Worm (Caenorhabditis elegans) whole organism, L1 larva: ENCODE results near the gene polk-1.

Source experiments
- C16A3.4 ChIP-seq: fragments of 150-350 bp; optimal IDR thresholded peaks from 2 replicates; lab custom pipeline; 2014; ENCODE audit warnings: missing biosample characterization, missing genetic modification characterization
- F16B12.6 ChIP-seq: fragments of 150-350 bp; optimal IDR thresholded peaks from 2 replicates; lab custom pipeline; 2014; ENCODE audit warnings: missing biosample characterization, missing genetic modification characterization
- Y116A8C.19 ChIP-seq: sonication (generic microtip); optimal IDR thresholded peaks from 2 replicates; lab custom pipeline; 2016; ENCODE audit warnings: missing compliant biosample characterization, missing genetic modification characterization, borderline replicate concordance
- alr-1 ChIP-seq: fragments of 200-800 bp; sonication (Bioruptor generic); optimal IDR thresholded peaks from 2 replicates; lab custom pipeline; 2018; ENCODE audit warnings: borderline replicate concordance, mild to moderate bottlenecking, missing genetic modification characterization, missing compliant biosample characterization
- aly-2 ChIP-seq: fragments of 150-350 bp; optimal IDR thresholded peaks from 2 replicates; lab custom pipeline; 2014; ENCODE audit warnings: missing biosample characterization, missing genetic modification characterization
- blmp-1 ChIP-seq: fragments of 150-350 bp; optimal IDR thresholded peaks from 2 replicates; lab custom pipeline; 2014; ENCODE audit warnings: missing biosample characterization, missing genetic modification characterization
- ceh-63 ChIP-seq: fragments of 200-800 bp; sonication (Bioruptor generic); optimal IDR thresholded peaks from 2 replicates; lab custom pipeline; 2018; ENCODE audit warnings: mild to moderate bottlenecking, missing genetic modification characterization, missing compliant biosample characterization
- ceh-82 ChIP-seq, 3 experiments: fragments of 150-350 bp in 1 of 3; sonication (generic microtip) in 2 of 3; optimal IDR thresholded peaks; 2 replicates each; lab custom pipeline; 2014 to 2017; ENCODE audit warnings: missing biosample characterization in 3 of 3, missing genetic modification characterization in 3 of 3
- ceh-88 ChIP-seq: fragments of 200-800 bp; sonication (Bioruptor generic); IDR thresholded peaks from 2 replicates; pipeline ENCODE4 v1.3.6; 2022; ENCODE audit warnings: missing genetic modification characterization, missing compliant biosample characterization
- ceh-90 ChIP-seq: sonication (generic microtip); optimal IDR thresholded peaks from 2 replicates; lab custom pipeline; 2016; ENCODE audit warnings: missing genetic modification characterization, missing compliant biosample characterization
- ces-1 ChIP-seq: fragments of 150-350 bp; optimal IDR thresholded peaks from 2 replicates; lab custom pipeline; 2014; ENCODE audit warnings: missing biosample characterization, missing genetic modification reagents, missing genetic modification characterization
- dpl-1 ChIP-seq, 3 experiments: fragments of 150-350 bp in 2 of 3; sonication (generic microtip) in 1 of 3; optimal IDR thresholded peaks; 2 replicates each; lab custom pipeline; 2014 to 2017; ENCODE audit warnings: missing biosample characterization in 3 of 3, missing genetic modification characterization in 3 of 3, missing genetic modification reagents in 3 of 3
- dsc-1 ChIP-seq: sonication (generic microtip); optimal IDR thresholded peaks from 2 replicates; lab custom pipeline; 2016; ENCODE audit warnings: mild to moderate bottlenecking, missing genetic modification characterization, missing compliant biosample characterization
- efl-3 ChIP-seq: fragments of 200-800 bp; sonication (Bioruptor generic); optimal IDR thresholded peaks from 2 replicates; lab custom pipeline; 2018; ENCODE audit warnings: mild to moderate bottlenecking, missing genetic modification characterization, missing compliant biosample characterization
- egl-13 ChIP-seq: sonication (generic microtip); optimal IDR thresholded peaks from 2 replicates; lab custom pipeline; 2016; ENCODE audit warnings: missing genotype, missing genetic modification reagents, missing genetic modification characterization, missing compliant biosample characterization
- fkh-10 ChIP-seq: sonication (generic microtip); optimal IDR thresholded peaks from 2 replicates; lab custom pipeline; 2017; ENCODE audit warnings: missing biosample characterization, missing genetic modification reagents, missing genetic modification characterization
- fkh-4 ChIP-seq: sonication (generic microtip); optimal IDR thresholded peaks from 2 replicates; lab custom pipeline; 2016; ENCODE audit warnings: missing compliant biosample characterization, missing genetic modification characterization, borderline replicate concordance
- fkh-8 ChIP-seq: sonication (generic microtip); optimal IDR thresholded peaks from 2 replicates; lab custom pipeline; 2016; ENCODE audit warnings: mild to moderate bottlenecking, missing genetic modification characterization, missing compliant biosample characterization
- fos-1 ChIP-seq: fragments of 150-350 bp; optimal IDR thresholded peaks from 2 replicates; lab custom pipeline; 2014; ENCODE audit warnings: missing biosample characterization, missing genetic modification characterization
- grh-1 ChIP-seq: fragments of 200-800 bp; sonication (Bioruptor generic); IDR thresholded peaks from 2 replicates; pipeline ENCODE4 v1.3.6; 2022; ENCODE audit warnings: missing genetic modification reagents, missing genetic modification characterization, missing compliant biosample characterization
- hlh-4 ChIP-seq: sonication (generic microtip); optimal IDR thresholded peaks from 2 replicates; lab custom pipeline; 2016; ENCODE audit warnings: mild to moderate bottlenecking, missing genetic modification characterization, missing compliant biosample characterization
- irx-1 ChIP-seq: sonication (generic microtip); optimal IDR thresholded peaks from 2 replicates; lab custom pipeline; 2016; ENCODE audit warnings: missing genetic modification characterization, missing compliant biosample characterization
- isw-1 ChIP-seq: fragments of 200-800 bp; sonication (Bioruptor generic); IDR thresholded peaks from 2 replicates; pipeline ENCODE4 v1.3.6; 2022; ENCODE audit warnings: missing genetic modification characterization, missing compliant biosample characterization
- lin-15B ChIP-seq: fragments of 150-350 bp; sonication (generic microtip); optimal IDR thresholded peaks from 3 replicates; lab custom pipeline; 2014; ENCODE audit warnings: missing biosample characterization, missing genetic modification characterization
- lin-35 ChIP-seq, 2 experiments: fragments of 150-350 bp; optimal IDR thresholded peaks; 2 replicates each; lab custom pipeline; 2014; ENCODE audit warnings: missing biosample characterization in 2 of 2, missing genetic modification characterization in 2 of 2, missing genetic modification reagents in 2 of 2
- lin-39 ChIP-seq: fragments of 150-350 bp; optimal IDR thresholded peaks from 2 replicates; lab custom pipeline; 2014; ENCODE audit warnings: missing biosample characterization, missing genetic modification reagents, missing genetic modification characterization
- lir-3 ChIP-seq: sonication (generic microtip); optimal IDR thresholded peaks from 2 replicates; lab custom pipeline; 2016; ENCODE audit warnings: mild to moderate bottlenecking, missing genetic modification characterization, moderate library complexity, missing compliant biosample characterization; ENCODE audit not compliant: poor library complexity
- lsy-2 ChIP-seq, 2 experiments: fragments of 150-350 bp; optimal IDR thresholded peaks; 2 replicates each; lab custom pipeline; 2014; ENCODE audit warnings: missing biosample characterization in 2 of 2, missing genetic modification characterization in 2 of 2
- mef-2 ChIP-seq: fragments of 150-350 bp; optimal IDR thresholded peaks from 2 replicates; lab custom pipeline; 2014; ENCODE audit warnings: missing biosample characterization, missing genetic modification characterization
- mep-1 ChIP-seq: fragments of 150-350 bp; optimal IDR thresholded peaks from 2 replicates; lab custom pipeline; 2014; ENCODE audit warnings: missing biosample characterization, missing genetic modification characterization
- nhr-11 ChIP-seq: fragments of 150-350 bp; optimal IDR thresholded peaks from 2 replicates; lab custom pipeline; 2014; ENCODE audit warnings: missing biosample characterization, missing genetic modification characterization
- nhr-12 ChIP-seq: sonication (generic microtip); optimal IDR thresholded peaks from 2 replicates; lab custom pipeline; 2017; ENCODE audit warnings: missing biosample characterization, missing genetic modification characterization
- nhr-19 ChIP-seq: fragments of 200-800 bp; sonication (Bioruptor generic); conservative IDR thresholded peaks from 2 replicates; pipeline ENCODE4 v1.3.6; 2022; ENCODE audit warnings: missing genetic modification characterization, missing compliant biosample characterization
- nhr-20 ChIP-seq: sonication (generic microtip); optimal IDR thresholded peaks from 2 replicates; lab custom pipeline; 2016; ENCODE audit warnings: mild to moderate bottlenecking, missing genetic modification characterization, missing compliant biosample characterization
- nhr-47 ChIP-seq: sonication (generic microtip); optimal IDR thresholded peaks from 2 replicates; lab custom pipeline; 2016; ENCODE audit warnings: mild to moderate bottlenecking, missing genetic modification characterization, moderate library complexity, missing compliant biosample characterization
- nhr-76 ChIP-seq: sonication (generic microtip); optimal IDR thresholded peaks from 2 replicates; lab custom pipeline; 2017; ENCODE audit warnings: missing biosample characterization, missing genetic modification characterization
- nhr-85 ChIP-seq: sonication (generic microtip); peaks from one replicate; lab custom pipeline; 2016; ENCODE audit warnings: missing genetic modification characterization, inconsistent platforms, missing compliant biosample characterization
- nhr-90 ChIP-seq: sonication (generic microtip); optimal IDR thresholded peaks from 2 replicates; lab custom pipeline; 2016; ENCODE audit warnings: mild to moderate bottlenecking, missing genetic modification characterization, missing compliant biosample characterization; ENCODE audit not compliant: poor library complexity
- pax-3 ChIP-seq: fragments of 200-800 bp; sonication (Bioruptor generic); optimal IDR thresholded peaks from 2 replicates; lab custom pipeline; 2018; ENCODE audit warnings: mild to moderate bottlenecking, missing genetic modification characterization, moderate library complexity, missing compliant biosample characterization
- rnt-1 ChIP-seq: sonication (generic microtip); optimal IDR thresholded peaks from 2 replicates; lab custom pipeline; 2016; ENCODE audit warnings: mild to moderate bottlenecking, missing genetic modification characterization, moderate library complexity, missing compliant biosample characterization
- snu-23 ChIP-seq: sonication (generic microtip); optimal IDR thresholded peaks from 2 replicates; lab custom pipeline; 2016; ENCODE audit warnings: missing genetic modification characterization, missing compliant biosample characterization
- sup-37 ChIP-seq: fragments of 200-800 bp; sonication (Bioruptor generic); optimal IDR thresholded peaks from 2 replicates; lab custom pipeline; 2018; ENCODE audit warnings: mild to moderate bottlenecking, missing genetic modification characterization, missing compliant biosample characterization
- unc-130 ChIP-seq: fragments of 150-350 bp; optimal IDR thresholded peaks from 2 replicates; lab custom pipeline; 2017; ENCODE audit warnings: missing biosample characterization, missing genetic modification characterization, inconsistent platforms
- unc-98 ChIP-seq: fragments of 200-800 bp; sonication (Bioruptor generic); IDR thresholded peaks from 2 replicates; pipeline ENCODE4 v1.3.6; 2022; ENCODE audit warnings: missing genetic modification characterization, missing compliant biosample characterization
- xbp-1 ChIP-seq: sonication (generic microtip); optimal IDR thresholded peaks from 2 replicates; lab custom pipeline; 2016; ENCODE audit warnings: missing genetic modification characterization, missing compliant biosample characterization

polk-1 gene

DNA sequence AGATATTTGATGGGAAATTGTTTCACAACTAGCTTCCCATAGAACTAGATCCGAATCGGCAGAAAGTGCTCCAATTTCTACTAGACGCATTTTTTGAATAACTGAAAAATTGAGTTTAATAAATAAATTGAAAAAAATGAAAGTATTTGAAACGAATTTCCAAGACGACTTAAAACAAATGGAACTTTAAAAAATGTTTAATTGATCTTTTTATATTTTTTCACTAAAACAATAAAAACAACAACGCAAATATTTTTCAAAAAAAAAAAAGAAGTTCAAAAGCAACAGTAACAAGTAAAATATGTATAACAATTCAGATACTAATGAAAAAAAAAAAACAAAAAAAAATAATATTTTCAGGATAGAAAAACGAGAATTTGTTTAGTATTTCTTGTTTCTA, 18.7 kb downstream of the polk-1 start, which contains the start of gene C06E1.9:
Gene C06E1.9, minus strand, starts transcription at position 101 of the 400 bp plus-strand sequence.
- TF ChIP-seq fkh-4 (tag; lab: Kevin White, UChicago), result no peak
- TF ChIP-seq nhr-76, result no peak

DNA sequence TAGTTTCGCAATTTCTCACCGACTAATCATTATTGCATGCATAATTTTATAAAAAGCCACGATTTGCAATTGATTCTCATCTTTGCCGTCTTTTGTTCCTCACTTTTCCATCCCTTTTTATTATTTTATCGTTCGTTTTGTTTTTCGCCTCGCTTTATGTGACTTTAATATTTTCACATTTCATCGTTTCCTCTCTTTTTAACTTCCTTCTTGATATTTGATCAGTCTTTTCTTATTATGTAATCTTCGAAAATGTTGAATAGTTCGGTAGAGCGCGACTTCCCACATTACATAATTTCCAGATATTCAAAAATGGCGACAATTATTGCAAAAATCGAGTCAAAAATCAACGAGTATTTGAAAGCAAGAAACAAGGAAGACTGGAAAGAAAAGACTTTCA, 22.9 kb downstream of the polk-1 start, which contains the start of gene C06E1.1:
Gene C06E1.1, plus strand, starts transcription at position 301 of the 400 bp plus-strand sequence.
- no peak for TF ChIP-seq egl-13 (tag; lab: Kevin White, UChicago)
- TF ChIP-seq hlh-4, result no peak
- no peak for TF ChIP-seq Y116A8C.19 (tag; lab: Kevin White, UChicago)
- no peak for TF ChIP-seq F16B12.6 (tag; lab: Kevin White, UChicago)
- no peak for TF ChIP-seq rnt-1 (tag; lab: Kevin White, UChicago)
- no peak for TF ChIP-seq blmp-1 (tag; lab: Kevin White, UChicago)
- no peak for TF ChIP-seq isw-1 (GFP tag; lab: Robert Waterston, UW)
- no peak for TF ChIP-seq ces-1 (GFP tag; lab: Kevin White, UChicago)
- no peak for TF ChIP-seq grh-1 (GFP tag; lab: Robert Waterston, UW)
- TF ChIP-seq lsy-2 (tag; optimal IDR thresholded peaks at IDR 0.05; lab: Kevin White, UChicago), result no peak
- no peak for TF ChIP-seq mef-2 (tag; lab: Kevin White, UChicago)
- TF ChIP-seq ceh-82 (tag; optimal IDR thresholded peaks at IDR 0.05; lab: Kevin White, UChicago), result no peak
- TF ChIP-seq unc-98 (GFP tag; lab: Robert Waterston, UW), result no peak
- no peak for TF ChIP-seq lin-35 (GFP tag; optimal IDR thresholded peaks at IDR 0.05; lab: Kevin White, UChicago)
- TF ChIP-seq pax-3 (tag; lab: Kevin White, UChicago), result no peak
- TF ChIP-seq nhr-12, result no peak
- TF ChIP-seq nhr-76, result no peak
- TF ChIP-seq unc-130 (tag; lab: Kevin White, UChicago), result no peak

DNA sequence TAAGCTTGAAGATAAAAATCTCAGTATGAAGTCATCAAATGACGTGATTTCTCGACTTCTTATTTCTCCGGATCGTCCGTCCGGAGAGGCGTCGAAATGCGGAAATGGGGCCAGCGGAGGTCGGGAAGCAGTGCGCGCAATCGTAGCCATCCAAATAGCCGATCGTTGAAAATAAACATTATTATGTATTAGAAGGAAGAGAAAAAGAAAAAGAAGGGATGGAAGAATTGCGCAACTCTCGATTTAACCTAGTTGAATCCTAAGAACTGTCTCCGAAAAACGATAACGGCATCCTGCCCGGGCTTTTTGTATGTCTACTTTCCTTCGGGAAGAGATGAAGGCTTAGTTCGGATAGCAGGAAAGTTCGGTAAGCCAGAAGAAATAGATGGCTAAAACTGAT, 26.2 kb downstream of the polk-1 start:
- TF ChIP-seq nhr-47 (tag; lab: Kevin White, UChicago) (no peak), irx-1 (tag; lab: Kevin White, UChicago) (no peak), blmp-1 (tag; lab: Kevin White, UChicago) (peak; percentile 93), nhr-12 (no peak), fos-1 (no peak)

DNA sequence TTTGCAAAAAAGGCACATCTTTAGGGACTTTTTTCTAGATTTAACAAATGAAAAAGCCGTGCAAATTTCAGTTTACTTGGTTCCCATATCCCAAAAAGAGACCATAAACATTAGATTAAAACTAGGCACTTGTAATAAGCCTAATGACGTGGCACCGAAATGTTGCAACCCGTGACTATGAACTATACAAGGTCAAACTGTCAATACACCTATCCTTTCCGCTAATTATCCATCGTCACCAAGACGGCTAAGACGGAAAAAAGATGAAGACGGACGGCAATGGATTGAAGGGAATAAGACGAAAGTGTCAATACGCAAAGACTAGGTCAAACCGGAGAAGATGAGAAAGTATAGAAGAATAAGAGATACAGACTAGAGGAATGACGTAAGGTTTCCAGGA, 29.4 kb downstream of the polk-1 start:
- TF ChIP-seq nhr-85 (peak; percentile 62), fkh-10 (GFP tag; lab: Kevin White, UChicago) (no peak), xbp-1 (tag; lab: Kevin White, UChicago) (no peak), lin-15B (tag; lab: Kevin White, UChicago) (no peak), isw-1 (GFP tag; lab: Robert Waterston, UW) (no peak), C16A3.4 (tag; lab: Kevin White, UChicago) (peak; percentile 19), fkh-4 (tag; lab: Kevin White, UChicago) (no peak), lir-3 (tag; lab: Kevin White, UChicago) (no peak), snu-23 (GFP tag; lab: Kevin White, UChicago) (peak; percentile 12), mep-1 (peak; percentile 53), nhr-20 (tag; lab: Kevin White, UChicago) (peak; percentile 8), nhr-19 (GFP tag; lab: Robert Waterston, UW) (no peak), lsy-2 (tag; optimal IDR thresholded peaks at IDR 0.05; lab: Kevin White, UChicago) (no peak), lin-39 (no peak), ceh-82 (tag; optimal IDR thresholded peaks at IDR 0.05; lab: Kevin White, UChicago) (no peak), ces-1 (GFP tag; lab: Kevin White, UChicago) (no peak), dpl-1 (GFP tag; optimal IDR thresholded peaks at IDR 0.05; lab: Kevin White, UChicago) (peak in 1 of 3 experiments; percentile 8), rnt-1 (tag; lab: Kevin White, UChicago) (no peak), nhr-76 (no peak), ceh-90 (tag; lab: Kevin White, UChicago) (no peak), lin-35 (GFP tag; optimal IDR thresholded peaks at IDR 0.05; lab: Kevin White, UChicago) (no peak), alr-1 (tag; lab: Kevin White, UChicago) (no peak), pax-3 (tag; lab: Kevin White, UChicago) (no peak), efl-3 (no peak), fkh-8 (tag; lab: Kevin White, UChicago) (no peak), ceh-88 (GFP tag; lab: Robert Waterston, UW) (no peak), sup-37 (GFP tag; lab: Kevin White, UChicago) (no peak), aly-2 (tag; lab: Kevin White, UChicago) (no peak), nhr-90 (tag; lab: Kevin White, UChicago) (no peak), ceh-63 (GFP tag; lab: Kevin White, UChicago) (no peak), irx-1 (tag; lab: Kevin White, UChicago) (no peak), dsc-1 (no peak), unc-130 (tag; lab: Kevin White, UChicago) (no peak), blmp-1 (tag; lab: Kevin White, UChicago) (peak; percentile 94), nhr-11 (tag; lab: Kevin White, UChicago) (no peak)
